Worm (Caenorhabditis elegans) whole organism, L4 larva: Measurements from ENCODE around the gene T10D4.7.

Source experiments
- F10B5.3 ChIP-seq: sonication (generic microtip); optimal IDR thresholded peaks from 2 replicates; lab custom pipeline; 2016; ENCODE audit warnings: mild to moderate bottlenecking, missing genetic modification characterization, missing compliant biosample characterization
- ceh-62 ChIP-seq: sonication (generic microtip); optimal IDR thresholded peaks from 2 replicates; lab custom pipeline; 2017; ENCODE audit warnings: missing biosample characterization, missing genetic modification characterization
- daf-12 ChIP-seq: fragments of 150-350 bp; optimal IDR thresholded peaks from 2 replicates; lab custom pipeline; 2014; ENCODE audit warnings: missing biosample characterization, missing genetic modification reagents, missing genetic modification characterization
- dpl-1 ChIP-seq: fragments of 150-350 bp; optimal IDR thresholded peaks from 2 replicates; lab custom pipeline; 2014; ENCODE audit warnings: missing biosample characterization, missing genetic modification reagents, missing genetic modification characterization
- hlh-11 ChIP-seq: fragments of 200-800 bp; sonication (Bioruptor generic); optimal IDR thresholded peaks from 2 replicates; lab custom pipeline; 2018; ENCODE audit warnings: mild to moderate bottlenecking, missing genetic modification characterization, missing compliant biosample characterization
- lin-13 ChIP-seq: fragments of 150-350 bp; optimal IDR thresholded peaks from 2 replicates; lab custom pipeline; 2014; ENCODE audit warnings: missing biosample characterization, missing genetic modification reagents, missing genetic modification characterization
- lin-15B ChIP-seq: fragments of 150-350 bp; sonication (generic microtip); optimal IDR thresholded peaks from 3 replicates; lab custom pipeline; 2014; ENCODE audit warnings: missing biosample characterization, missing genetic modification characterization
- mep-1 ChIP-seq: fragments of 150-350 bp; sonication (generic microtip); optimal IDR thresholded peaks from 3 replicates; lab custom pipeline; 2014; ENCODE audit warnings: missing biosample characterization, missing genetic modification characterization
- nhr-10 ChIP-seq: fragments of 150-350 bp; optimal IDR thresholded peaks from 2 replicates; lab custom pipeline; 2014; ENCODE audit warnings: missing biosample characterization, missing genetic modification characterization
- nhr-11 ChIP-seq: fragments of 150-350 bp; optimal IDR thresholded peaks from 2 replicates; lab custom pipeline; 2014; ENCODE audit warnings: missing biosample characterization, missing genetic modification characterization
- pha-4 ChIP-seq, 2 experiments: fragments of 150-350 bp in 1 of 2; fragments of 200-800 bp in 1 of 2; sonication (Bioruptor generic) in 1 of 2; IDR thresholded peaks in 1 of 2; optimal IDR thresholded peaks in 1 of 2; 2 replicates each; pipeline versions ENCODE4 v1.3.6 to Lab custom; 2014 to 2022; ENCODE audit warnings: missing genetic modification characterization in 2 of 2, missing genetic modification reagents in 2 of 2, missing biosample characterization in 1 of 2, missing compliant biosample characterization in 1 of 2
- unc-62 ChIP-seq, 3 experiments: fragments of 150-350 bp in 1 of 3; sonication (generic microtip); optimal IDR thresholded peaks in 2 of 3; peaks in 1 of 3; 1 replicate in 1 of 3; 2 replicates in 2 of 3; lab custom pipeline; 2014 to 2017; ENCODE audit warnings: missing biosample characterization in 3 of 3, missing genetic modification characterization in 3 of 3, missing genetic modification reagents in 3 of 3, missing genotype in 1 of 3
- ztf-7 ChIP-seq: fragments of 150-350 bp; optimal IDR thresholded peaks from 2 replicates; lab custom pipeline; 2014; ENCODE audit warnings: missing biosample characterization, missing genetic modification characterization

DNA sequence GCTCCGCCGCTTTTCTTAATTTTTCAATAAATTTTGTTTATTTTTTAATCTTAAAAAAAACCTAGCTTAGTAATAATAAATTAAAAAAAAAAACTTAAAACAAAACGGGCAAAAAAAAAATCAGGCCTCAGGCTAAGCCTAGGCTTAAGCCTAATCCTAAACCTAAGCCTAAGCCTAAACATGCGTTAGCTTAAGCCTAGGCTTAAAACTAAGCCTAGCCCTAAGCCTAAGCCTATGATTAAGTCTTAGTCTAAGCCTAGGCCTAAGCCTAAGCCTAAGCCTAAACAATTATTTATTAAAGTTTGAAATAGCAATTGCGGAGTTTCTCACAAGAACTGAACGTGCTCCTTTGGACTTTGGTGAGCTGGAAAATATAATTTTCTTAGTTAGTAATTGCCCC lies 17.7 kb downstream of the T10D4.7 start:
- no peak for TF ChIP-seq F10B5.3
- TF ChIP-seq nhr-11 (tag; lab: Kevin White, UChicago), result no peak
- TF ChIP-seq mep-1 (tag; lab: Kevin White, UChicago), result no peak
- TF ChIP-seq nhr-10 (tag; lab: Kevin White, UChicago), result no peak
- TF ChIP-seq dpl-1 (GFP tag; lab: Kevin White, UChicago), result no peak
- no peak for TF ChIP-seq lin-15B (tag; lab: Kevin White, UChicago)
- TF ChIP-seq ceh-62 (tag; lab: Kevin White, UChicago), result no peak
- TF ChIP-seq daf-12, result no peak
- no peak for TF ChIP-seq unc-62 (GFP tag; optimal IDR thresholded peaks at IDR 0.05 in 1 of 2; lab: Kevin White, UChicago)
- no peak for TF ChIP-seq unc-62 (tag; optimal IDR thresholded peaks at IDR 0.05; lab: Kevin White, UChicago)
- no peak for TF ChIP-seq pha-4 (GFP tag; IDR thresholded peaks at IDR 0.05; lab: Robert Waterston, UW)
- no peak for TF ChIP-seq pha-4 (tag; optimal IDR thresholded peaks at IDR 0.05; lab: Kevin White, UChicago)
- TF ChIP-seq lin-13, result no peak
- no peak for TF ChIP-seq hlh-11
- TF ChIP-seq ztf-7 (tag; lab: Kevin White, UChicago), result no peak
